Worm (Caenorhabditis elegans): ENCODE measurements around the gene cyp-33C12.

cyp-33C12 gene

ce11 chrV:2228781-2229180, 24.6 kb upstream of the cyp-33C12 start, which contains the start of gene nhr-126:
Gene nhr-126 (plus strand): TSS chrV:2229081.
- TF ChIP-seq Y22D7AL.16 (tag; optimal IDR thresholded peaks at IDR 0.05) (no peak), pat-9 (tag; optimal IDR thresholded peaks at IDR 0.05) (no peak), ceh-31 (tag; optimal IDR thresholded peaks at IDR 0.05) (no peak), hlh-15 (tag; optimal IDR thresholded peaks at IDR 0.05) (no peak), pqm-1 (tag; optimal IDR thresholded peaks at IDR 0.05) (no peak), pax-1 (tag; optimal IDR thresholded peaks at IDR 0.05) (no peak), unc-86 (tag; optimal IDR thresholded peaks at IDR 0.05) (no peak), ceh-45 (GFP tag; IDR thresholded peaks at IDR 0.05) (no peak), elt-2 (tag; optimal IDR thresholded peaks at IDR 0.05) (no peak), sdc-2 (tag; optimal IDR thresholded peaks at IDR 0.05) (no peak), sox-4 (tag; optimal IDR thresholded peaks at IDR 0.05) (no peak), odd-2 (tag; optimal IDR thresholded peaks at IDR 0.05) (no peak), ref-2 (tag; optimal IDR thresholded peaks at IDR 0.05) (no peak), unc-3 (GFP tag; conservative IDR thresholded peaks at IDR 0.05) (no peak), unc-3 (tag; optimal IDR thresholded peaks at IDR 0.05) (no peak), ceh-48 (tag; optimal IDR thresholded peaks at IDR 0.05) (no peak), che-1 (tag; optimal IDR thresholded peaks at IDR 0.05) (no peak)

DNA sequence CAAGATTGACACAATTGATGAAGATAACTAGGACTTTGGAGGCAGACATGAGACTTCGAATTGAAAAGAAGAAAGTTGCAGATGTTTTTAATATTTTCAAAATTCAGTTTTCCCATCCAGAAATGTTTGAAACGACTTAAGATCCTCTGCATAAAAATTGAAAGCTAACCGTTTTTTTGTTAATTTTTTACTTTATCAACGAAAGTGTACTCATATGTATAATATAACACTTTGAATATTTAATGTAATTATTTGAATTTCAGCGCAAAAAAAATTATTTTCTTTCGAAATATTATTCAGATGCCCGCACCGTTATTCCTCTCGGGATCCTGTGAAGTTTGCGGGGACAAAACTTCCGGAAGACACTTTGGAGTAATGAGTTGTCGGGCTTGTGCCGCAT, 22.7 kb upstream of the cyp-33C12 start, which contains the start of gene nhr-18:
nhr-18 (plus strand) TSS at position 301 of the 400 bp plus-strand sequence.
- TF ChIP-seq tbx-7 (tag; optimal IDR thresholded peaks at IDR 0.05) (no peak), mec-3 (tag; optimal IDR thresholded peaks at IDR 0.05; ENCODE audit: borderline replicate concordance) (no peak), rnt-1 (tag; optimal IDR thresholded peaks at IDR 0.05) (no peak), ceh-30 (tag; optimal IDR thresholded peaks at IDR 0.05) (no peak), sdc-2 (tag; optimal IDR thresholded peaks at IDR 0.05) (no peak), ceh-48 (tag; optimal IDR thresholded peaks at IDR 0.05) (no peak), dmd-4 (tag; optimal IDR thresholded peaks at IDR 0.05; ENCODE audit: borderline replicate concordance) (no peak)

ce11 chrV:2225130-2225529, 20.9 kb upstream of the cyp-33C12 start, which contains the start of gene nhr-103:
Gene nhr-103 (plus strand): TSS chrV:2225430.
- no peak for TF ChIP-seq unc-3 (GFP tag; conservative IDR thresholded peaks at IDR 0.05)
- no peak for TF ChIP-seq unc-3 (tag; optimal IDR thresholded peaks at IDR 0.05)
- TF ChIP-seq nhr-11 (tag; optimal IDR thresholded peaks at IDR 0.05) = no peak

ce11 chrV:2221764-2222163, 17.6 kb upstream of the cyp-33C12 start, which contains the start of gene nhr-128:
Gene nhr-128 (plus strand): TSS chrV:2222064.
- no peak for TF ChIP-seq hlh-6 (tag; optimal IDR thresholded peaks at IDR 0.05)
- no peak for TF ChIP-seq ceh-24 (tag; optimal IDR thresholded peaks at IDR 0.05)
- TF ChIP-seq lim-6 (tag; optimal IDR thresholded peaks at IDR 0.05) = no peak
- no peak for TF ChIP-seq ceh-2 (tag; optimal IDR thresholded peaks at IDR 0.05)
- no peak for TF ChIP-seq elt-2 (tag; optimal IDR thresholded peaks at IDR 0.05)
- no peak for TF ChIP-seq elt-4 (tag; optimal IDR thresholded peaks at IDR 0.05)
- no peak for TF ChIP-seq hlh-30 (tag; optimal IDR thresholded peaks at IDR 0.05; ENCODE audit: insufficient read depth)
- TF ChIP-seq ceh-31 (tag; optimal IDR thresholded peaks at IDR 0.05) = no peak
- no peak for TF ChIP-seq ceh-14 (tag; optimal IDR thresholded peaks at IDR 0.05)
- TF ChIP-seq nhr-11 (tag; optimal IDR thresholded peaks at IDR 0.05) = no peak
- no peak for TF ChIP-seq hlh-15 (tag; optimal IDR thresholded peaks at IDR 0.05)
- no peak for TF ChIP-seq npax-4 (tag; optimal IDR thresholded peaks at IDR 0.05)
- TF ChIP-seq ahr-1 (tag; optimal IDR thresholded peaks at IDR 0.05) = no peak
- TF ChIP-seq ref-2 (tag; optimal IDR thresholded peaks at IDR 0.05) = no peak
- TF ChIP-seq ceh-45 (GFP tag; IDR thresholded peaks at IDR 0.05) = no peak
- TF ChIP-seq ceh-48 (tag; optimal IDR thresholded peaks at IDR 0.05) = no peak
- TF ChIP-seq K02D7.2 (tag; optimal IDR thresholded peaks at IDR 0.05) = no peak

- peak; percentile 22 for TF ChIP-seq hlh-30 (tag; optimal IDR thresholded peaks at IDR 0.05; ENCODE audit: insufficient read depth)
- no peak for TF ChIP-seq ceh-45 (GFP tag; IDR thresholded peaks at IDR 0.05)
Measured at ce11 chrV:2218803-2219202, 14.6 kb upstream of the cyp-33C12 start, which contains the start of gene nhr-56. Gene nhr-56 (plus strand): TSS chrV:2219004.
